Worm (Caenorhabditis elegans) whole organism, L1 larva: ENCODE measurements around the gene W09G12.9.

Experiments
- ama-1 ChIP-seq: fragments of 150-350 bp; optimal IDR thresholded peaks from 2 replicates; lab custom pipeline; 2014
- ceh-82 ChIP-seq, 3 experiments: fragments of 150-350 bp in 1 of 3; sonication (generic microtip) in 2 of 3; optimal IDR thresholded peaks; 2 replicates each; lab custom pipeline; 2014 to 2017; ENCODE audit warnings: missing biosample characterization in 3 of 3, missing genetic modification characterization in 3 of 3
- jun-1 ChIP-seq: fragments of 150-350 bp; optimal IDR thresholded peaks from 2 replicates; lab custom pipeline; 2014; ENCODE audit warnings: missing biosample characterization, missing genetic modification reagents, missing genetic modification characterization
- pqm-1 ChIP-seq: sonication (generic microtip); optimal IDR thresholded peaks from 3 replicates; lab custom pipeline; 2017; ENCODE audit warnings: missing biosample characterization, missing genetic modification characterization
- skn-1 ChIP-seq: fragments of 150-350 bp; optimal IDR thresholded peaks from 2 replicates; lab custom pipeline; 2014; ENCODE audit warnings: missing biosample characterization, missing genetic modification characterization
- unc-62 ChIP-seq: fragments of 150-350 bp; optimal IDR thresholded peaks from 2 replicates; lab custom pipeline; 2014; ENCODE audit warnings: missing biosample characterization, missing genetic modification reagents, missing genetic modification characterization

DNA sequence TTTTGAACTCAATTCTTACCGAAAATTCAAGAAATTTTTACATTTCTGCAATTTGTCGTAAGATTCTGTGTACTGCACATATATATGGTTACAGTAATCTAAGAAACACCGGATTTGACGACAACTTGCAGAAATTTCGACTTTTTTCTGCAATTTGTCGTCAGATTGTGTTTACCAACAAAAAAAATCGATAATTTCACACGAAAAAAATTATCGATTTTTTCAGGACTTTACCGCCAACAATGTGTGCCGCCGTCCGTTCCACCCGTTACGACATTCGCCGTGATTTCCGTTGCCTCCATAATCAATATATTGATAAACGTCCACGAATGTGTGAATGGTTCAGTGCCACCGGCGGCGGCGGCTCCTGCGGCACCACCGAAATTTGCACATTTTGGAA lies 42.0 kb upstream of the W09G12.9 start:
- TF ChIP-seq ceh-82 (tag; optimal IDR thresholded peaks at IDR 0.05; lab: Kevin White, UChicago) (no peak), pqm-1 (no peak), unc-62 (GFP tag; lab: Kevin White, UChicago) (no peak), skn-1 (no peak), ama-1 (lab: Kevin White, UChicago) (no peak), jun-1 (tag; lab: Kevin White, UChicago) (no peak)
